Worm (Caenorhabditis elegans): ENCODE results near the gene npr-22.

DNA sequence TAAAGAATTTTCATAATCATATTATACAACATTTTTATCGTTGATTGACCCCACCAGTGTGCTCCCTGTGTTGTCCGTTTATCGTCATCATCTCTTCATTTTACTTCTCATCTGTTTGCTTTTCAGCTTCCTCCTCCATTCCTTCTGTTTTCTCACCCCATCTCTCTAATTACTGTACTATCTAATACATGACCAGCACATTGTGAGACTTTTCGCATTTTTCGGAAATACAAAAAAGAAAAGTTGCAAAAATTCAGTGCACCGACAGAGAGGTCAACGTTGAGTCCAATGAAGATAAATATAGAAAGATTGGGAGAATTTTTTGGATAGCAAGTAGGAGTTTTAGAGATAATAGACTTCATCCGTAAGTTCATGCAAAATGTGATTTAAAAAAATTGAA is 39.3 kb upstream of the npr-22 start:
- TF ChIP-seq tbx-7 (tag; optimal IDR thresholded peaks at IDR 0.05) (no peak), ets-4 (tag; optimal IDR thresholded peaks at IDR 0.05) (no peak), pros-1 (tag; optimal IDR thresholded peaks at IDR 0.05) (no peak), pat-9 (tag; optimal IDR thresholded peaks at IDR 0.05) (no peak), T23F11.4 (GFP tag; optimal IDR thresholded peaks at IDR 0.05) (no peak)
